Worm (Caenorhabditis elegans) whole organism, midembryonic: Measurements from ENCODE around the gene srh-301.

Source experiments
- cog-1 ChIP-seq: sonication (generic microtip); optimal IDR thresholded peaks from 2 replicates; lab custom pipeline; 2016; ENCODE audit warnings: missing genetic modification characterization, missing compliant biosample characterization
- flt-1 ChIP-seq: fragments of 200-800 bp; sonication (Bioruptor generic); IDR thresholded peaks from 2 replicates; pipeline ENCODE4 v1.3.6; 2022; ENCODE audit warnings: missing genetic modification characterization, missing compliant biosample characterization
- med-1 ChIP-seq: sonication (generic microtip); optimal IDR thresholded peaks from 2 replicates; lab custom pipeline; 2017; ENCODE audit warnings: missing genetic modification characterization, mild to moderate bottlenecking, missing compliant biosample characterization, antibody characterized with exemption, missing genetic modification reagents; ENCODE audit not compliant: insufficient read depth
- tab-1 ChIP-seq: fragments of 200-800 bp; sonication (Bioruptor generic); IDR thresholded peaks from 2 replicates; pipeline ENCODE4 v1.3.6; 2022; ENCODE audit warnings: missing genetic modification characterization, missing compliant biosample characterization

DNA sequence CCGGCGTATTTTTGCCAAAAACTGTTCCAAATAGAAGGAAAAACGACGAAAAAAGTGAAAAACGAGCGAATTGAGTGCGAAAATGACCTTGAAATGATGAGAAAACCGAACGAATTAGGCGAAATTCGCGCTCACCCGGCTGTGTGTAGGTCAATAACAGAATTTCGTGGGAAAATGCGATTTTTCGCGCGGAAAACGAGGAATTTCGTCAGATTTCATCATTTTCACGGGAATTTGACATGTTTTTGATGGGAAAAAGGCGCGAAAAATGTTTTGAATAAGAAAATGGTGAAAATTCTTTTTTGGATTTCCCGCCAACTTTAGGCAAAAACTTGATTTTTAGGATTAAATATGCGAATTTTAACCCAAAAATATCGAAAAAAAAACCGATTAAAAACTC lies 34.4 kb downstream of the srh-301 start:
- TF ChIP-seq med-1 (GFP tag; lab: Kevin White, UChicago) (no peak), tab-1 (GFP tag; lab: Robert Waterston, UW) (no peak), flt-1 (GFP tag; lab: Robert Waterston, UW) (no peak), cog-1 (tag; lab: Kevin White, UChicago) (no peak)
